Fruit fly (Drosophila melanogaster) whole organism, adult: ENCODE data around the gene CG46467.

ENCODE experiments used
- CG11617 ChIP-seq: fragments of 200-800 bp; sonication (Bioruptor generic); optimal IDR thresholded peaks from 2 replicates; lab custom pipeline; 2017; ENCODE audit warnings: mild to moderate bottlenecking, missing biosample characterization, missing genetic modification reagents, missing genetic modification characterization
- CG12768 ChIP-seq: fragments of 200-800 bp; sonication (Bioruptor generic); optimal IDR thresholded peaks from 2 replicates; lab custom pipeline; 2017; ENCODE audit warnings: missing biosample characterization, missing genetic modification characterization, mild to moderate bottlenecking, moderate library complexity, missing genetic modification reagents
- CG14711 ChIP-seq: fragments of 200-800 bp; sonication (Bioruptor generic); optimal IDR thresholded peaks from 2 replicates; lab custom pipeline; 2018; ENCODE audit warnings: missing biosample characterization, mild to moderate bottlenecking, missing genetic modification characterization, moderate library complexity
- CG1620 ChIP-seq: fragments of 200-800 bp; sonication (Bioruptor generic); optimal IDR thresholded peaks from 2 replicates; lab custom pipeline; 2016; ENCODE audit warnings: missing biosample characterization, missing genetic modification characterization
- CG33017 ChIP-seq: fragments of 200-800 bp; sonication (Bioruptor generic); optimal IDR thresholded peaks from 2 replicates; lab custom pipeline; 2018; ENCODE audit warnings: missing biosample characterization, mild to moderate bottlenecking, missing genetic modification characterization, moderate library complexity
- CG5204 ChIP-seq: fragments of 200-800 bp; sonication (Bioruptor generic); optimal IDR thresholded peaks from 2 replicates; lab custom pipeline; 2016; ENCODE audit warnings: missing biosample characterization, missing genetic modification characterization
- CG7045 ChIP-seq: fragments of 200-800 bp; sonication (Bioruptor generic); optimal IDR thresholded peaks from 2 replicates; lab custom pipeline; 2017; ENCODE audit warnings: missing biosample characterization, mild to moderate bottlenecking, missing genetic modification characterization
- CG7101 ChIP-seq: fragments of 200-800 bp; sonication (Bioruptor generic); optimal IDR thresholded peaks from 2 replicates; lab custom pipeline; 2018; ENCODE audit warnings: missing biosample characterization, mild to moderate bottlenecking, missing genetic modification characterization, moderate library complexity
- Clk ChIP-seq: fragments of 200-800 bp; sonication (Bioruptor generic); optimal IDR thresholded peaks from 2 replicates; lab custom pipeline; 2017; ENCODE audit warnings: missing biosample characterization, missing genetic modification characterization
- Crg-1 ChIP-seq: fragments of 200-800 bp; sonication (Bioruptor generic); optimal IDR thresholded peaks from 2 replicates; lab custom pipeline; 2016; ENCODE audit warnings: missing biosample characterization, missing genetic modification characterization
- Hr96 ChIP-seq: fragments of 200-800 bp; sonication (Bioruptor generic); optimal IDR thresholded peaks from 2 replicates; lab custom pipeline; 2016; ENCODE audit warnings: missing biosample characterization, missing genetic modification characterization
- Mnt ChIP-seq: fragments of 200-800 bp; sonication (Bioruptor generic); optimal IDR thresholded peaks from 2 replicates; lab custom pipeline; 2016; ENCODE audit warnings: missing biosample characterization, mild to moderate bottlenecking, missing genetic modification characterization
- bab1 ChIP-seq: fragments of 200-800 bp; sonication (Bioruptor generic); optimal IDR thresholded peaks from 3 replicates; lab custom pipeline; 2019; ENCODE audit warnings: missing biosample characterization, mild to moderate bottlenecking, missing genetic modification characterization, moderate library complexity
- cic ChIP-seq: fragments of 200-800 bp; sonication (Bioruptor generic); optimal IDR thresholded peaks from 2 replicates; lab custom pipeline; 2017; ENCODE audit warnings: missing biosample characterization, mild to moderate bottlenecking, missing genetic modification characterization, moderate library complexity
- cnc ChIP-seq, 2 experiments: fragments of >200 bp; optimal IDR thresholded peaks; 2 replicates each; lab custom pipeline; 2017
- kay ChIP-seq: fragments of 200-800 bp; sonication (Bioruptor generic); peaks from one replicate; lab custom pipeline; 2016; ENCODE audit warnings: missing biosample characterization, missing genetic modification characterization, borderline replicate concordance
- ovo ChIP-seq: fragments of 200-800 bp; sonication (Bioruptor generic); optimal IDR thresholded peaks from 2 replicates; lab custom pipeline; 2016; ENCODE audit warnings: missing biosample characterization, missing genetic modification characterization
- pad ChIP-seq: fragments of 200-800 bp; sonication (Bioruptor generic); optimal IDR thresholded peaks from 3 replicates; lab custom pipeline; 2017; ENCODE audit warnings: missing biosample characterization, missing genetic modification characterization, mild to moderate bottlenecking, moderate library complexity, missing genetic modification reagents
- tj ChIP-seq: fragments of 200-800 bp; sonication (Bioruptor generic); optimal IDR thresholded peaks from 3 replicates; lab custom pipeline; 2017; ENCODE audit warnings: missing biosample characterization, mild to moderate bottlenecking, missing genetic modification characterization, moderate library complexity
- toe ChIP-seq: fragments of 200-800 bp; sonication (Bioruptor generic); optimal IDR thresholded peaks from 2 replicates; lab custom pipeline; 2016; ENCODE audit warnings: missing biosample characterization, missing genetic modification characterization

CG46467 gene

DNA sequence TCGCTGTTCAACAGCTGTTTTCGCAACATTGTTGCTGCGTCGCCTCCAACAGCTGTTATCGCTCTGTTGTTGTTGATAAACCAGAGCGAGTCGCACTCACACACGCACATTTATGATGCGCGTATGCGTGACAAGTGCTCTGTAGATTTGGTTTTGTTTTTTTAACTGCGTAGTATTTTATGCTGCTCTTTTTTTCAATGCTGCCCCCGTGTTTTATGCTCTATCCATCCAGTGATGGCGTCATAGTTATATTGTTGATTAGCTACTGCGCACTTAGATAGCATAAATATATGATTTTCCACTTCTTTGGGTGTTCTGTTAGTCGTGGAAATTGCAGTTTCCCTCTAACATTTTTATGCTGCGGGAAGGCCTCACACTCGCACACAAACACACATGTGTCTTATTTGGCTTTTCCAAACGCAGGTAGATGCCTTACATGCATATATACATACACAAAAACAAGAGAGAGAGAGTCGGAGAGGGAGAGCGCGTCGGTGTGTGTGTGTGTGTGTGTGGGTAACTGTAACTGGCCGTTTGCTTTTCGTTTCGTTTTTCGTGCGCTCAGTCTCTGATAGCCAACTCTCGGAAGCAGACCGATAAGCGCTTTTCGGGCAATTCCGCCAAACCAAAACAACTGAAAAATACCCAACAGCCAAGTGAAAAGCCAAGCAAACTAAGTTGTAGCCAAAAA lies at the start of gene CG46467, which contains the start of gene Glut4EF:
Gene CG46467, plus strand, starts transcription at position 564 of the 691 bp plus-strand sequence.
Gene Glut4EF, plus strand, starts transcription at position 564 of the 691 bp plus-strand sequence.
- no peak for TF ChIP-seq CG11617 (GFP tag; lab: Kevin White, UChicago)
- peak; percentile 58 for TF ChIP-seq ovo (GFP tag; lab: Kevin White, UChicago)
- TF ChIP-seq Hr96 (GFP tag; lab: Kevin White, UChicago): no peak
- no peak for TF ChIP-seq CG1620 (GFP tag; lab: Kevin White, UChicago)
- no peak for TF ChIP-seq cic (GFP tag; lab: Kevin White, UChicago)
- TF ChIP-seq CG33017 (tag; lab: Kevin White, UChicago): peak; percentile 21
- TF ChIP-seq tj (GFP tag; lab: Kevin White, UChicago): no peak
- TF ChIP-seq toe (GFP tag; lab: Kevin White, UChicago): no peak
- TF ChIP-seq CG7045 (GFP tag; lab: Kevin White, UChicago): peak; percentile 14
- no peak for TF ChIP-seq cnc (optimal IDR thresholded peaks at IDR 0.05; lab: Kevin White, UChicago)
- TF ChIP-seq CG12768 (GFP tag; lab: Kevin White, UChicago): peak; percentile 37
- no peak for TF ChIP-seq kay
- no peak for TF ChIP-seq pad
- no peak for TF ChIP-seq CG7101 (tag; lab: Kevin White, UChicago)
- TF ChIP-seq Mnt (GFP tag; lab: Kevin White, UChicago): peak; percentile 36

dm6 chr3R:9851653-9852052 lies 22.8 kb upstream of the CG46467 start:
- TF ChIP-seq CG33017 (tag; lab: Kevin White, UChicago) (no peak), CG11617 (GFP tag; lab: Kevin White, UChicago) (no peak), Mnt (GFP tag; lab: Kevin White, UChicago) (no peak), tj (GFP tag; lab: Kevin White, UChicago) (no peak), cic (GFP tag; lab: Kevin White, UChicago) (no peak), CG7045 (GFP tag; lab: Kevin White, UChicago) (no peak), cnc (optimal IDR thresholded peaks at IDR 0.05; lab: Kevin White, UChicago) (no peak), Crg-1 (GFP tag; lab: Kevin White, UChicago) (no peak), Clk (GFP tag; lab: Kevin White, UChicago) (no peak), pad (no peak), CG1620 (GFP tag; lab: Kevin White, UChicago) (no peak), CG7101 (tag; lab: Kevin White, UChicago) (no peak), CG5204 (GFP tag; lab: Kevin White, UChicago) (no peak), kay (no peak), CG12768 (GFP tag; lab: Kevin White, UChicago) (no peak), bab1 (GFP tag; lab: Kevin White, UChicago) (no peak), Hr96 (GFP tag; lab: Kevin White, UChicago) (no peak), CG14711 (no peak), ovo (GFP tag; lab: Kevin White, UChicago) (no peak), toe (GFP tag; lab: Kevin White, UChicago) (no peak)

DNA sequence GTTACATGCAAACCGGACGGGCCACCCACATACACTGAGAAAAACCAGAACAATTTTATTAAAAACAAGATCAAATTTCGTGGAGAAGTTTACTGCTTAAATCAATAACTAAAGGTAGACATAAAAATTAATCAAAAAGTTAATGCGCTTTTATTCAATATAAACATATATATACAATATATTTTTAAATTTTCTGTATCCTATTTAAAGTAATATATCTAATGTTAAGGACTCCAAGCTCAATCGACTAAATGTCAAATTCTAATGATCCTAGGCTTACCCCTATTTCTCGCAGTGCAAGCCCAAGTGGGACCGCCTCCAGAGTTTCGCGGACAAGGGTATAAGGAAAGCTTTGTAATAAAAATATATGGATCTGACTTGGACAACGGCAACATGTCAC lies 16.7 kb upstream of the CG46467 start:
- TF ChIP-seq kay (no peak), CG5204 (GFP tag; lab: Kevin White, UChicago) (no peak), CG7045 (GFP tag; lab: Kevin White, UChicago) (peak; percentile 16), pad (no peak), Crg-1 (GFP tag; lab: Kevin White, UChicago) (no peak), cnc (optimal IDR thresholded peaks at IDR 0.05; lab: Kevin White, UChicago) (no peak), Mnt (GFP tag; lab: Kevin White, UChicago) (no peak)

DNA sequence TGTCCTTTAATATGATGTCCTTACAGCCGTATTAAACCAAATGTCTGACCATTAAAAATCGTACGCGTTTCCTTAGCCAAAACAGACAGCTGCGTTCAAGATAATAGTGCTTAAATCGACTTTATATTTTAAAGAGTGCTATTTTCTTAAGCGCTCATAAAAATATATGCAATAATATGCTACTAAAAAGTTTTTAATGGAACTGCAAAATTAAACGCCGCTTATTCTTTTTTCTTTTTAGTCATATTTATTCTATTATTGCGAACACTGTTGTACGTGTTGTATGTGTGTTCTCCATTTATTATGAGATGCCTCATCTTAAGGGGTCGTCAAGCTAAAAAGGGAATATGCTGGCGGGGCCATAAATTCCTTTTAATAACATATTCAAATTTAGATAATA lies 13.9 kb upstream of the CG46467 start:
- no peak for TF ChIP-seq CG33017 (tag; lab: Kevin White, UChicago)
- TF ChIP-seq Crg-1 (GFP tag; lab: Kevin White, UChicago): no peak
- TF ChIP-seq pad: no peak
- no peak for TF ChIP-seq cnc (optimal IDR thresholded peaks at IDR 0.05; lab: Kevin White, UChicago)
- no peak for TF ChIP-seq CG7045 (GFP tag; lab: Kevin White, UChicago)
- TF ChIP-seq cic (GFP tag; lab: Kevin White, UChicago): no peak
- TF ChIP-seq Clk (GFP tag; lab: Kevin White, UChicago): no peak
- no peak for TF ChIP-seq kay
- TF ChIP-seq Mnt (GFP tag; lab: Kevin White, UChicago): no peak
- TF ChIP-seq CG1620 (GFP tag; lab: Kevin White, UChicago): no peak
- no peak for TF ChIP-seq CG7101 (tag; lab: Kevin White, UChicago)
- TF ChIP-seq CG11617 (GFP tag; lab: Kevin White, UChicago): no peak
- TF ChIP-seq toe (GFP tag; lab: Kevin White, UChicago): no peak
- no peak for TF ChIP-seq bab1 (GFP tag; lab: Kevin White, UChicago)
- no peak for TF ChIP-seq CG5204 (GFP tag; lab: Kevin White, UChicago)
- TF ChIP-seq Hr96 (GFP tag; lab: Kevin White, UChicago): no peak
- no peak for TF ChIP-seq CG14711
- no peak for TF ChIP-seq CG12768 (GFP tag; lab: Kevin White, UChicago)

dm6 chr3R:9865854-9866396 lies 8.6 kb upstream of the CG46467 start:
- TF ChIP-seq CG7045 (GFP tag; lab: Kevin White, UChicago) (no peak), Crg-1 (GFP tag; lab: Kevin White, UChicago) (no peak), kay (no peak), CG5204 (GFP tag; lab: Kevin White, UChicago) (no peak), Hr96 (GFP tag; lab: Kevin White, UChicago) (no peak), tj (GFP tag; lab: Kevin White, UChicago) (no peak), Clk (GFP tag; lab: Kevin White, UChicago) (no peak)
